Worm (Caenorhabditis elegans): ENCODE results near the gene B0250.5.
"Not testable (repeated sequence)": the region's sequence is repeated elsewhere in the genome, so short reads cannot be mapped to it uniquely, and the experiment has no call there.

DNA sequence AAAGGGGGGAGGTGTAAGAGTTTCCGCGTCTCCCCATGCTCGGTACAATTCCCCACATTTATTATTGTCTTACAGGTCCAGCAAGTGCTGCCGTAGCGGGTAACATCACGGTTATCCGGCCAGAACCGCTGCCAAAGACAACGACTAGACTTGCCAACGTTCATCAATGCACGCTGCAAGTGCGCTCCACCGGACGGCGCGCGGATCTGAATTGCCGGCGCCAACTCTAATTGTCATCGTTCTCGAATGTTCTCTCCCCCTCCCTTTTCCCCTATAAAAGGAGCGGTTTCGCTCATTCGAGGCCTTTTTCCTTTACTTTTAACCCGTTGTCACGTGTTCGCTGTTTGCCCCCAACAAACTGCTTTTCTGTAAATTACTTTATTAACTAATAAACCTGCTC, 19.9 kb downstream of the B0250.5 start, which contains the start of gene Y38H6C.8:
- TF ChIP-seq jun-1 (tag; optimal IDR thresholded peaks at IDR 0.05); rnt-1 (tag; optimal IDR thresholded peaks at IDR 0.05); ceh-8 (GFP tag; optimal IDR thresholded peaks at IDR 0.05); nhr-77 (tag; optimal IDR thresholded peaks at IDR 0.05): not testable (repeated sequence)
